Fruit fly (Drosophila melanogaster) whole organism: ENCODE data around the gene Kr-h1.

Experiments
- Dll ChIP-seq: fragments of >200 bp; optimal IDR thresholded peaks from 2 replicates; lab custom pipeline; 2017
- pan ChIP-seq: fragments of >200 bp; optimal IDR thresholded peaks from 2 replicates; lab custom pipeline; 2017
- psq ChIP-seq: fragments of >200 bp; optimal IDR thresholded peaks from 2 replicates; lab custom pipeline; 2017
- usp ChIP-seq: fragments of >200 bp; optimal IDR thresholded peaks from 2 replicates; lab custom pipeline; 2017; ENCODE audit warnings: missing biosample characterization, missing genetic modification characterization, mixed read lengths

- no peak for TF ChIP-seq usp (GFP tag; lab: Kevin White, UChicago)
- TF ChIP-seq Dll (lab: Kevin White, UChicago): no peak
- TF ChIP-seq psq: no peak
- TF ChIP-seq pan: no peak
Measured at dm6 chr2L:6045484-6045883, 36.9 kb upstream of the Kr-h1 start.
